Worm (Caenorhabditis elegans) whole organism, L2 larva: ENCODE data around the gene F14D2.15.

Experiments used
- C34F6.9 ChIP-seq: fragments of 150-350 bp; optimal IDR thresholded peaks from 2 replicates; lab custom pipeline; 2014; ENCODE audit warnings: missing biosample characterization, missing genetic modification characterization
- F13H6.1 ChIP-seq: sonication (generic microtip); optimal IDR thresholded peaks from 2 replicates; lab custom pipeline; 2016; ENCODE audit warnings: missing genetic modification characterization, missing compliant biosample characterization
- ceh-16 ChIP-seq: fragments of 150-350 bp; optimal IDR thresholded peaks from 2 replicates; lab custom pipeline; 2014; ENCODE audit warnings: missing biosample characterization, missing genetic modification characterization
- ceh-82 ChIP-seq: fragments of 150-350 bp; optimal IDR thresholded peaks from 2 replicates; lab custom pipeline; 2014; ENCODE audit warnings: missing biosample characterization, missing genetic modification characterization
- crh-2 ChIP-seq: sonication (generic microtip); optimal IDR thresholded peaks from 2 replicates; lab custom pipeline; 2017; ENCODE audit warnings: missing biosample characterization, missing genetic modification characterization
- elt-3 ChIP-seq: sonication (generic microtip); optimal IDR thresholded peaks from 2 replicates; lab custom pipeline; 2017; ENCODE audit warnings: missing biosample characterization, missing genetic modification characterization
- fos-1 ChIP-seq: fragments of 150-350 bp; optimal IDR thresholded peaks from 2 replicates; lab custom pipeline; 2014; ENCODE audit warnings: missing biosample characterization, missing genetic modification characterization
- gmeb-1 ChIP-seq: fragments of 150-350 bp; optimal IDR thresholded peaks from 2 replicates; lab custom pipeline; 2014; ENCODE audit warnings: missing biosample characterization, missing genetic modification characterization
- lin-11 ChIP-seq: fragments of 150-350 bp; sonication (generic microtip); optimal IDR thresholded peaks from 2 replicates; lab custom pipeline; 2014; ENCODE audit warnings: missing biosample characterization, missing genetic modification characterization, inconsistent platforms, mixed read lengths
- nhr-11 ChIP-seq: fragments of 150-350 bp; optimal IDR thresholded peaks from 2 replicates; lab custom pipeline; 2014; ENCODE audit warnings: missing biosample characterization, missing genetic modification characterization
- nhr-21 ChIP-seq: fragments of 150-350 bp; optimal IDR thresholded peaks from 2 replicates; lab custom pipeline; 2014; ENCODE audit warnings: missing biosample characterization, missing genetic modification characterization
- nhr-23 ChIP-seq: fragments of 150-350 bp; optimal IDR thresholded peaks from 2 replicates; lab custom pipeline; 2014; ENCODE audit warnings: missing biosample characterization, missing genetic modification reagents, missing genetic modification characterization
- nhr-237 ChIP-seq: fragments of 150-350 bp; optimal IDR thresholded peaks from 2 replicates; lab custom pipeline; 2014; ENCODE audit warnings: missing biosample characterization, missing genetic modification characterization
- nhr-6 ChIP-seq: fragments of 150-350 bp; optimal IDR thresholded peaks from 2 replicates; lab custom pipeline; 2014; ENCODE audit warnings: missing biosample characterization, missing genetic modification characterization
- nhr-77 ChIP-seq: fragments of 150-350 bp; optimal IDR thresholded peaks from 2 replicates; lab custom pipeline; 2014; ENCODE audit warnings: missing biosample characterization, missing genetic modification characterization
- peb-1 ChIP-seq: fragments of 150-350 bp; optimal IDR thresholded peaks from 2 replicates; lab custom pipeline; 2014; ENCODE audit warnings: missing biosample characterization, missing genetic modification characterization
- sem-4 ChIP-seq: fragments of 150-350 bp; optimal IDR thresholded peaks from 2 replicates; lab custom pipeline; 2014; ENCODE audit warnings: missing biosample characterization, missing genetic modification reagents, missing genetic modification characterization
- skn-1 ChIP-seq: sonication (generic microtip); optimal IDR thresholded peaks from 2 replicates; lab custom pipeline; 2017; ENCODE audit warnings: missing biosample characterization, missing genetic modification characterization
- sma-3 ChIP-seq: sonication (generic microtip); optimal IDR thresholded peaks from 2 replicates; lab custom pipeline; 2016; ENCODE audit warnings: missing genetic modification reagents, missing genetic modification characterization, missing compliant biosample characterization
- sma-9 ChIP-seq, 2 experiments: fragments of 150-350 bp in 1 of 2; sonication (generic microtip) in 1 of 2; optimal IDR thresholded peaks; 2 replicates each; lab custom pipeline; 2014 to 2016; ENCODE audit warnings: missing genetic modification characterization in 2 of 2, mild to moderate bottlenecking in 1 of 2, missing biosample characterization in 1 of 2, missing compliant biosample characterization in 1 of 2, missing genetic modification reagents in 1 of 2, moderate library complexity in 1 of 2
- unc-39 ChIP-seq: fragments of 150-350 bp; optimal IDR thresholded peaks from 2 replicates; lab custom pipeline; 2014; ENCODE audit warnings: missing biosample characterization, missing genetic modification characterization
- unc-55 ChIP-seq: fragments of 150-350 bp; sonication (generic microtip); optimal IDR thresholded peaks from 3 replicates; lab custom pipeline; 2014; ENCODE audit warnings: missing biosample characterization, missing genetic modification reagents, missing genetic modification characterization
- unc-62 ChIP-seq: fragments of 150-350 bp; optimal IDR thresholded peaks from 2 replicates; lab custom pipeline; 2014; ENCODE audit warnings: missing biosample characterization, missing genetic modification reagents, missing genetic modification characterization
- zag-1 ChIP-seq: fragments of 150-350 bp; optimal IDR thresholded peaks from 2 replicates; lab custom pipeline; 2014; ENCODE audit warnings: missing biosample characterization, missing genetic modification characterization
- ztf-1 ChIP-seq: fragments of 200-800 bp; sonication (Bioruptor generic); conservative IDR thresholded peaks from 2 replicates; pipeline ENCODE4 v1.3.6; 2022; ENCODE audit warnings: missing genetic modification characterization, missing compliant biosample characterization
- ztf-11 ChIP-seq: sonication (generic microtip); optimal IDR thresholded peaks from 2 replicates; lab custom pipeline; 2017; ENCODE audit warnings: missing biosample characterization, missing genetic modification characterization

Gene F14D2.15

DNA sequence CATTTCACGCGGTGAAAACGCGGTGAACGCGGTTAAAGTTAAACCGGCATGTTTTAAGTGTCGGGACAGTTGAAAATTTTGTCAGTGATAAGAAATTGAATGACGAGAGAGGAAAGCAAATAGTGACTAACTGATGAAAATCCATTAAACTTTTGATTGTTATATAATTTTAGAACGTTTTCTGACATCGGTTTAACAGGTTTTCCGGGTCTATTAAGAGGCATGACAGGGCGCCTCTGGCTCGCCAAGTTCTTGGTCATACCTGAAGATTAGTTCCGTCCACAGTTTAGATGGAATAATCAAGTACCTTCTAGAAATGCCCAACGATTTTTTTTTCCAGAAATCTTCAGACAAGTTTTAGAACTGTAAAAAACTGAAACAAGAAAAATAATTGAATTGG, 20.4 kb downstream of the F14D2.15 start, which contains the start of gene Y46D2A.2:
Gene Y46D2A.2, minus strand, starts transcription at position 101 of the 400 bp plus-strand sequence.
- TF ChIP-seq nhr-23 (tag; lab: Kevin White, UChicago) (no peak), F13H6.1 (tag; lab: Kevin White, UChicago) (no peak), unc-39 (tag; lab: Kevin White, UChicago) (no peak)
- TF ChIP-seq, all 48 proteins: peak for 0

DNA sequence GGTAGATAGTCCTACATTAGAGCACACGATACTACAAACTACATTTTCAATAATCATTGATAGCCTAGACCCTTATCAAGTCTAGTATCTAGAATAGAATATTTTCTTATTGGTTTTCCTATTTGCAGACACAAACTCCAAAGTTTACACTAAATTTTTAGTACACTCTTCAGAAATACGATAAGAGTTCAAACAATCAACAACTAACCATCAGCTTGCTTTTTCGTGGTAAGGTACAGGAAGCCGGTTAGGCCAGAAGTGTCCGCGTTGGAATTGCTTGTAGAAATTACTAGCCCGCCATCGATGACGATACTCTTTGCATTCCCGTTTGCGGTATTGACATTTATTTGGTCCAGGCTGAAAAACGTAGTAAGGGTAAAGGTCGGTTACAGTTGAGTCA, 21.4 kb downstream of the F14D2.15 start, which contains the start of gene Y46D2A.1:
Gene Y46D2A.1, plus strand, starts transcription at position 301 of the 400 bp plus-strand sequence.
- TF ChIP-seq unc-62 (GFP tag; lab: Kevin White, UChicago), result no peak
- no peak for TF ChIP-seq gmeb-1 (tag; lab: Kevin White, UChicago)

DNA sequence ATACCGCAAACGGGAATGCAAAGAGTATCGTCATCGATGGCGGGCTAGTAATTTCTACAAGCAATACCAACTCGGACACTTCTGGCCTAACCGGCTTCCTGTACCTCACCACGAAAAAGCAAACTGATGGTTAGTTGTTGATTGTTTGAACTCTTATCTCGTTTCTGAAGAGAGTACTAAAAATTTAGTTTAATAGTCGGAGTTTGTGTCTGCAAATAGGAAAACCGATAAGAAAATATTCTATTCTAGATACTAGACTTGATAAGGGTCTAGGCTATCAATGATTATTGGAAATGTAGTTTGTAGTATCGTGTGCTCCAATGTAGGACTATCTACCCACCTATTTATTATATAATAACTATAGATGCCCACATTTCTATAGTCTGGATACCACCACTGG, 24.8 kb downstream of the F14D2.15 start:
- TF ChIP-seq sma-9 (GFP tag; optimal IDR thresholded peaks at IDR 0.05; lab: Kevin White, UChicago) (peak; percentile 0), sma-9 (tag; optimal IDR thresholded peaks at IDR 0.05; lab: Kevin White, UChicago) (no peak), F13H6.1 (tag; lab: Kevin White, UChicago) (no peak)

DNA sequence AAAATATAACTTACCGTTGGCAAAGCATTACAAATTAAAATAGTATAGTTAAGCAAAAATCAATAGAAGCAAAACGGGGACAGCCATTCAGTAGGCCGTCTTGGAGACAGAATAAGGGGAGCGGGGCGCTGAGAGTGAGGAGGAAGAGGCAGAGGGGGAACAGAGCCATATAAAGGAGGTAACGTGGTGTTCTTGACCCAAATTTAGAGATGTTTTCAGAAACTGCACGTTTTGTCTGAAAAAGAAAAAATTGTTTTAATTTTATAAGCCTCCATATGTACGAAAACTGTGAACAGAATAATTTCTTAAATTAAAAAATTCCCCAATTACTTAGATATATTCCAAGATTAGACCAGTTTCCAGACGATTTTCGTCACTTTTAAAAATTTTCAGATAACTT, 30.2 kb downstream of the F14D2.15 start, which contains the start of gene F39E9.6:
Gene F39E9.6, minus strand, starts transcription at position 101 of the 400 bp plus-strand sequence.
- TF ChIP-seq elt-3 (tag; lab: Kevin White, UChicago) (no peak), skn-1 (no peak), sma-3 (GFP tag; lab: Kevin White, UChicago) (no peak), nhr-21 (tag; lab: Kevin White, UChicago) (no peak), ztf-1 (GFP tag; lab: Robert Waterston, UW) (no peak), ceh-82 (tag; lab: Kevin White, UChicago) (no peak), F13H6.1 (tag; lab: Kevin White, UChicago) (no peak), unc-39 (tag; lab: Kevin White, UChicago) (no peak), zag-1 (no peak), unc-55 (GFP tag; lab: Kevin White, UChicago) (no peak)

DNA sequence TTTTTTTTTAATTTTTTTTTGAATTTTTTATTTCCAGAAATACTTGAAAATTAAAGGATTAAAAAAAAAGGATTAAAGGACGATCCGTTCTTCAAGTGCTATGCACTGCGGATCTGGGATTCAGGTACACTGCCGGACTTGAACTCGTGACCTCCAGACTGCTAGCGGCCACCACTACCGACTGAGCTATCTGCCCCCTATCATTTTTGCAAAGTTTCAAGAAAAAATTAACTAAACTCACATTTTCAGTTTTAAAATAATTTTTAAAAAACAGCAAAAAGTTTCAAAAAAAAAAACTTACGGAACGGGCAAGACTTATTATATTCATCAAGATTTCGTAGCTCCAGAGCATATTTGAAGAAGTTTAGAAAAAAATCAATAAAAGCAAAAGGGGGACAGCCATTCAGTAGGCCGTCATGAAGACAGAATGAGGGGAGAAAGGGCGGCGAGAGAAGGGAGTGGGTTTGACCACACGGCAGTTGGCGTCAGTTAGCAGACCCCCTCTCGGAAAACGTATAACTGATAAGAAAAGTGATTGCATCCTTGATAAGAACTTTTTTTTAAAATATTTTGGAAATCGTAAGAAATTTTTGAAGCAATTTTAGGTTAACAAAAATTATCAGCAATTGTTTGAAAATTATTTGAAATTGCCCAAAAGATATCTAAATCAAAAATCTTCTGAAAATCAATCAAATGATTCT, 32.5 kb downstream of the F14D2.15 start:
- TF ChIP-seq fos-1 (tag; lab: Kevin White, UChicago) (peak; percentile 34), zag-1 (no peak)

DNA sequence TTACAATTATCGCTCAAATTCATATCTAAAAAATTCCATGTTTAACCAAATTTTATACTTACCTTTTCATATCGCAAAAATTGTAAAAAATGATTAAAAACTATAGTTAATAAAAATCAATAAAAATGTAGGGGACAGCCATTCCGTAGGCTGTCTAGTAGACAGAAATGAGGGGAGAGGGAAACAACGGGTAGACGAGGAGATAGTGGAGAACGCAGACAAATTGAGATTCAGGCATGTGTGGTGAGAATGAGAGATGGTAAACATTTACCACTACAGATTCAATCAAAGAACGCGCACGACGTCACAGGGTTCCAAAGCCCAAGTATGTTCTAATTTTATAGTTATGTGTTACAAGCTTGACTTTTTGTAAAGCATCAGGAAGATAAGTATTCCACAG, 40.0 kb downstream of the F14D2.15 start:
- TF ChIP-seq unc-55 (GFP tag; lab: Kevin White, UChicago) (peak; percentile 34), C34F6.9 (tag; lab: Kevin White, UChicago) (no peak)

DNA sequence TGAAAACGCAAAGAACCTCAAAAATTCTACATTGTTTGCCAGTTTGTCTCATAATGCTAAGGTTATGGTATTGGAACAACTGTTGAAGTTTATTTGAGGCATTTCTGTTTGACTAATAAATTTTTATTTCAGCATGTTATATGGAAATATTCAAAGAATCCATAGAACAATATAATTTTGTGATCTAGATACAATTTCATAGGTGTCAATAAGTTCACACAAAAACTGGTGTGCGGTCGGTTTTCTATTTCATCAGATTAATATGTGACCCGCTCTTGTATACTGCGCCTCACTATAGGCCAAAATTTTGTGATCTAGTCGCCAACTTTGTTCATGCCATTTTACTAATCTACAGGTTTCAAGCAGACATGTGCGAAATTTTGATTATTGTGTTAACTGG, 44.2 kb downstream of the F14D2.15 start, which contains the start of gene btb-22:
Gene btb-22, plus strand, starts transcription at position 301 of the 400 bp plus-strand sequence.
- TF ChIP-seq skn-1, result no peak
- TF ChIP-seq C34F6.9 (tag; lab: Kevin White, UChicago), result no peak
- TF ChIP-seq nhr-77, result no peak
- no peak for TF ChIP-seq ztf-11 (tag; lab: Kevin White, UChicago)
- no peak for TF ChIP-seq lin-11 (tag; lab: Kevin White, UChicago)
- TF ChIP-seq sem-4 (tag; lab: Kevin White, UChicago), result no peak
- TF ChIP-seq nhr-11 (tag; lab: Kevin White, UChicago), result no peak
- no peak for TF ChIP-seq nhr-6
- TF ChIP-seq unc-62 (GFP tag; lab: Kevin White, UChicago), result no peak
- no peak for TF ChIP-seq ztf-1 (GFP tag; lab: Robert Waterston, UW)
- no peak for TF ChIP-seq sma-3 (GFP tag; lab: Kevin White, UChicago)
- no peak for TF ChIP-seq unc-39 (tag; lab: Kevin White, UChicago)
- no peak for TF ChIP-seq ceh-16 (tag; lab: Kevin White, UChicago)
- TF ChIP-seq crh-2 (tag; lab: Kevin White, UChicago), result no peak
- TF ChIP-seq nhr-21 (tag; lab: Kevin White, UChicago), result no peak
- no peak for TF ChIP-seq gmeb-1 (tag; lab: Kevin White, UChicago)
- no peak for TF ChIP-seq nhr-237
- TF ChIP-seq peb-1 (tag; lab: Kevin White, UChicago), result no peak
